Worm (Caenorhabditis elegans) whole organism, late embryonic: Measurements from ENCODE around the gene nhr-134.

Experiments
- C08G9.2 ChIP-seq: sonication (generic microtip); optimal IDR thresholded peaks from 2 replicates; lab custom pipeline; 2016; ENCODE audit warnings: mild to moderate bottlenecking, missing genetic modification characterization, moderate library complexity, missing compliant biosample characterization
- K02D7.2 ChIP-seq: sonication (generic microtip); optimal IDR thresholded peaks from 2 replicates; lab custom pipeline; 2017; ENCODE audit warnings: mild to moderate bottlenecking, missing genetic modification characterization, missing compliant biosample characterization
- Y22D7AL.16 ChIP-seq: sonication (generic microtip); optimal IDR thresholded peaks from 2 replicates; lab custom pipeline; 2016; ENCODE audit warnings: missing genetic modification characterization, missing compliant biosample characterization
- ahr-1 ChIP-seq: sonication (generic microtip); optimal IDR thresholded peaks from 2 replicates; lab custom pipeline; 2016; ENCODE audit warnings: missing genetic modification characterization, missing compliant biosample characterization
- ceh-18 ChIP-seq: sonication (generic microtip); optimal IDR thresholded peaks from 2 replicates; lab custom pipeline; 2016; ENCODE audit warnings: missing genetic modification characterization, missing compliant biosample characterization
- ceh-19 ChIP-seq: fragments of 200-800 bp; sonication (Bioruptor generic); optimal IDR thresholded peaks from 2 replicates; lab custom pipeline; 2018; ENCODE audit warnings: mild to moderate bottlenecking, missing genetic modification characterization, missing compliant biosample characterization
- ceh-2 ChIP-seq: sonication (generic microtip); optimal IDR thresholded peaks from 2 replicates; lab custom pipeline; 2016; ENCODE audit warnings: missing genotype, missing genetic modification characterization, missing compliant biosample characterization
- ceh-24 ChIP-seq: sonication (generic microtip); optimal IDR thresholded peaks from 2 replicates; lab custom pipeline; 2016; ENCODE audit warnings: mild to moderate bottlenecking, missing genetic modification characterization, missing compliant biosample characterization
- ceh-30 ChIP-seq: fragments of 150-350 bp; optimal IDR thresholded peaks from 2 replicates; lab custom pipeline; 2014; ENCODE audit warnings: missing biosample characterization, missing genetic modification characterization
- ceh-34 ChIP-seq: sonication (generic microtip); optimal IDR thresholded peaks from 2 replicates; lab custom pipeline; 2016; ENCODE audit warnings: mild to moderate bottlenecking, missing genetic modification characterization, missing compliant biosample characterization
- ceh-6 ChIP-seq: fragments of 200-800 bp; sonication (Bioruptor generic); optimal IDR thresholded peaks from 2 replicates; lab custom pipeline; 2018; ENCODE audit warnings: mild to moderate bottlenecking, missing genetic modification characterization, missing compliant biosample characterization
- elt-2 ChIP-seq: sonication (generic microtip); optimal IDR thresholded peaks from 2 replicates; lab custom pipeline; 2016; ENCODE audit warnings: missing genetic modification reagents, missing genetic modification characterization, missing compliant biosample characterization
- elt-4 ChIP-seq: sonication (generic microtip); optimal IDR thresholded peaks from 2 replicates; lab custom pipeline; 2016; ENCODE audit warnings: missing genetic modification characterization, missing compliant biosample characterization
- fkh-10 ChIP-seq: fragments of 150-350 bp; optimal IDR thresholded peaks from 2 replicates; lab custom pipeline; 2014; ENCODE audit warnings: missing biosample characterization, missing genetic modification reagents, missing genetic modification characterization
- fkh-6 ChIP-seq: sonication (generic microtip); optimal IDR thresholded peaks from 2 replicates; lab custom pipeline; 2016; ENCODE audit warnings: missing genetic modification characterization, missing compliant biosample characterization
- hlh-13 ChIP-seq: fragments of 200-800 bp; sonication (Bioruptor generic); optimal IDR thresholded peaks from 2 replicates; lab custom pipeline; 2018; ENCODE audit warnings: mild to moderate bottlenecking, missing genetic modification characterization, missing compliant biosample characterization
- hlh-15 ChIP-seq: sonication (generic microtip); optimal IDR thresholded peaks from 2 replicates; lab custom pipeline; 2016; ENCODE audit warnings: missing genetic modification characterization, missing compliant biosample characterization
- hlh-30 ChIP-seq: sonication (generic microtip); optimal IDR thresholded peaks from 2 replicates; lab custom pipeline; 2017; ENCODE audit warnings: antibody characterized with exemption, missing genetic modification characterization, missing compliant biosample characterization; ENCODE audit not compliant: insufficient read depth
- hlh-6 ChIP-seq: sonication (generic microtip); optimal IDR thresholded peaks from 2 replicates; lab custom pipeline; 2016; ENCODE audit warnings: missing genotype, missing genetic modification characterization, missing compliant biosample characterization
- hlh-8 ChIP-seq: sonication (generic microtip); optimal IDR thresholded peaks from 2 replicates; lab custom pipeline; 2016; ENCODE audit warnings: missing genotype, missing genetic modification characterization, missing compliant biosample characterization
- lin-11 ChIP-seq: fragments of 200-800 bp; sonication (Bioruptor generic); optimal IDR thresholded peaks from 2 replicates; lab custom pipeline; 2018; ENCODE audit warnings: mild to moderate bottlenecking, missing genetic modification characterization, missing compliant biosample characterization
- nfya-1 ChIP-seq: sonication (generic microtip); optimal IDR thresholded peaks from 2 replicates; lab custom pipeline; 2017; ENCODE audit warnings: missing genetic modification characterization, mild to moderate bottlenecking, missing compliant biosample characterization, antibody characterized with exemption, moderate library complexity
- nhr-11 ChIP-seq: fragments of 150-350 bp; optimal IDR thresholded peaks from 2 replicates; lab custom pipeline; 2014; ENCODE audit warnings: missing biosample characterization, missing genetic modification characterization
- nhr-232 ChIP-seq: sonication (generic microtip); optimal IDR thresholded peaks from 2 replicates; lab custom pipeline; 2016; ENCODE audit warnings: missing genetic modification characterization, missing compliant biosample characterization
- npax-4 ChIP-seq: sonication (generic microtip); optimal IDR thresholded peaks from 2 replicates; lab custom pipeline; 2016; ENCODE audit warnings: missing genetic modification characterization, missing compliant biosample characterization
- odd-2 ChIP-seq: sonication (generic microtip); optimal IDR thresholded peaks from 2 replicates; lab custom pipeline; 2017; ENCODE audit warnings: antibody characterized with exemption, mild to moderate bottlenecking, missing genetic modification characterization, missing compliant biosample characterization
- pat-9 ChIP-seq: fragments of 200-800 bp; sonication (Bioruptor generic); optimal IDR thresholded peaks from 2 replicates; lab custom pipeline; 2018; ENCODE audit warnings: mild to moderate bottlenecking, missing genetic modification characterization, moderate library complexity, missing compliant biosample characterization
- ref-2 ChIP-seq: sonication (generic microtip); optimal IDR thresholded peaks from 2 replicates; lab custom pipeline; 2016; ENCODE audit warnings: missing genetic modification characterization, missing compliant biosample characterization
- sox-2 ChIP-seq: fragments of 200-800 bp; sonication (Bioruptor generic); IDR thresholded peaks from 2 replicates; pipeline ENCODE4 v1.3.6; 2022; ENCODE audit warnings: missing genetic modification reagents, missing genetic modification characterization, missing compliant biosample characterization
- sox-4 ChIP-seq: sonication (generic microtip); optimal IDR thresholded peaks from 2 replicates; lab custom pipeline; 2017; ENCODE audit warnings: mild to moderate bottlenecking, missing genetic modification characterization, inconsistent platforms, missing compliant biosample characterization
- syd-9 ChIP-seq: sonication (generic microtip); optimal IDR thresholded peaks from 2 replicates; lab custom pipeline; 2016; ENCODE audit warnings: mild to moderate bottlenecking, missing genetic modification characterization, moderate library complexity, missing compliant biosample characterization
- unc-3 ChIP-seq, 2 experiments: fragments of 200-800 bp in 1 of 2; sonication (Bioruptor generic) in 1 of 2; sonication (generic microtip) in 1 of 2; conservative IDR thresholded peaks in 1 of 2; optimal IDR thresholded peaks in 1 of 2; 2 replicates each; pipeline versions ENCODE4 v1.3.6 to Lab custom; 2016 to 2022; ENCODE audit warnings: missing compliant biosample characterization in 2 of 2, missing genetic modification characterization in 2 of 2, missing genetic modification reagents in 1 of 2
- unc-42 ChIP-seq: sonication (generic microtip); optimal IDR thresholded peaks from 2 replicates; lab custom pipeline; 2016; ENCODE audit warnings: missing genotype, missing genetic modification characterization, missing compliant biosample characterization
- unc-55 ChIP-seq: sonication (generic microtip); optimal IDR thresholded peaks from 2 replicates; lab custom pipeline; 2017; ENCODE audit warnings: missing biosample characterization, missing genetic modification reagents, missing genetic modification characterization
- unc-86 ChIP-seq: sonication (generic microtip); optimal IDR thresholded peaks from 2 replicates; lab custom pipeline; 2016; ENCODE audit warnings: missing genetic modification characterization, missing compliant biosample characterization
- zip-5 ChIP-seq: sonication (generic microtip); optimal IDR thresholded peaks from 2 replicates; lab custom pipeline; 2016; ENCODE audit warnings: missing genetic modification characterization, missing compliant biosample characterization
- ztf-16 ChIP-seq: sonication (generic microtip); optimal IDR thresholded peaks from 2 replicates; lab custom pipeline; 2017; ENCODE audit warnings: missing genetic modification characterization, missing compliant biosample characterization

nhr-134 gene

DNA sequence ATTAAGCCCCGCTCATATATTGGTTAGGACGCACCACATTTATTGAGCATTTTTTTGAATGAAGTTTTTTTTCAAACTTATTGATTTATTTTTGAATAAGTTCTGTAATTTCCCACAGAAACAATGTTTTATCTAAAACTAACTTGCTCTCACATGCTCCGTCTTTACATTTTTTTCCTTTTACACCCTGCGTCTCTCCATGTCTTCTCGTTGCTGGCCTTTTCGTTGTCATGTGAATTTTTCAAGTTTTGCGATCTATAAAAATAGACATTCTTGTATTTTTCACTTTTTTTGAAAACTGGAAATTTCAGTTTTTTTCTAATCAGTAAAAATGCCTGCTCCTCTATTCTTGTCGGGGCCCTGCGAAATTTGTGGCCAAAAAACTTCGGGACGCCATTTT is at the start of gene nhr-134:
Gene nhr-134, plus strand, starts transcription at position 312 of the 400 bp plus-strand sequence.
- no peak for TF ChIP-seq ceh-19 (GFP tag; lab: Kevin White, UChicago)
- no peak for TF ChIP-seq C08G9.2
- TF ChIP-seq hlh-6 (tag; lab: Kevin White, UChicago): no peak
- no peak for TF ChIP-seq hlh-30 (tag; lab: Kevin White, UChicago)
- TF ChIP-seq unc-3 (GFP tag; conservative IDR thresholded peaks at IDR 0.05; lab: Robert Waterston, UW): no peak
- TF ChIP-seq unc-3 (tag; optimal IDR thresholded peaks at IDR 0.05; lab: Kevin White, UChicago): no peak
- TF ChIP-seq ceh-18: no peak
- TF ChIP-seq zip-5: no peak
- no peak for TF ChIP-seq ceh-2 (tag; lab: Kevin White, UChicago)
- TF ChIP-seq hlh-13 (GFP tag; lab: Kevin White, UChicago): no peak
- no peak for TF ChIP-seq nhr-232 (tag; lab: Kevin White, UChicago)
- TF ChIP-seq ceh-34: no peak
- no peak for TF ChIP-seq hlh-8 (tag; lab: Kevin White, UChicago)
- no peak for TF ChIP-seq nfya-1 (tag; lab: Kevin White, UChicago)
- no peak for TF ChIP-seq Y22D7AL.16 (tag; lab: Kevin White, UChicago)
- TF ChIP-seq ahr-1 (tag; lab: Kevin White, UChicago): no peak
- no peak for TF ChIP-seq npax-4 (tag; lab: Kevin White, UChicago)
- TF ChIP-seq lin-11 (tag; lab: Kevin White, UChicago): no peak
- TF ChIP-seq odd-2 (tag; lab: Kevin White, UChicago): no peak
- TF ChIP-seq syd-9 (tag; lab: Kevin White, UChicago): no peak
- no peak for TF ChIP-seq pat-9 (tag; lab: Kevin White, UChicago)

DNA sequence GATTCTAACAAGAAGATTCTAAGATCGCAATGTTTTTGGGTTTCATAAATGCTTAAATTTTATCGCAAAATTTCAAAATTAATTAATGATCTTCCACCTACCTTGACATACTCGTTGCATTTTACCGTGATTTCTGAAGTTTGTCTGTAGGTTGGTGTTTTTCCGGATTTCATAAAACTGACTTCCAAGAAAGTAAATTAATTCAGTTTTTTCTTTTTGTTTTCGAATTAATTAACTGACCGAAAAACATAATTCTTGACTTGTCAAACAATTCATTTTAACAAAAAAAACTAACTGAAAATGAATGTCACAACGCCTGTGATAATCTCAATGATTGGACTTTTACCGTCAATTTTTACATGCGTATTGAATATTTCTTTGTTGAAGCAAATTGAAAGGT is 49.3 kb upstream of the nhr-134 start, which contains the start of gene srbc-16:
Gene srbc-16, plus strand, starts transcription at position 301 of the 400 bp plus-strand sequence.
- TF ChIP-seq ceh-34 (no peak), hlh-15 (no peak), ref-2 (tag; lab: Kevin White, UChicago) (no peak), unc-42 (no peak), ceh-24 (tag; lab: Kevin White, UChicago) (no peak), unc-3 (GFP tag; conservative IDR thresholded peaks at IDR 0.05; lab: Robert Waterston, UW) (no peak), unc-3 (tag; optimal IDR thresholded peaks at IDR 0.05; lab: Kevin White, UChicago) (no peak), elt-2 (tag; lab: Kevin White, UChicago) (no peak), unc-55 (GFP tag; lab: Kevin White, UChicago) (no peak), ceh-30 (tag; lab: Kevin White, UChicago) (no peak), fkh-6 (tag; lab: Kevin White, UChicago) (no peak), odd-2 (tag; lab: Kevin White, UChicago) (no peak)

DNA sequence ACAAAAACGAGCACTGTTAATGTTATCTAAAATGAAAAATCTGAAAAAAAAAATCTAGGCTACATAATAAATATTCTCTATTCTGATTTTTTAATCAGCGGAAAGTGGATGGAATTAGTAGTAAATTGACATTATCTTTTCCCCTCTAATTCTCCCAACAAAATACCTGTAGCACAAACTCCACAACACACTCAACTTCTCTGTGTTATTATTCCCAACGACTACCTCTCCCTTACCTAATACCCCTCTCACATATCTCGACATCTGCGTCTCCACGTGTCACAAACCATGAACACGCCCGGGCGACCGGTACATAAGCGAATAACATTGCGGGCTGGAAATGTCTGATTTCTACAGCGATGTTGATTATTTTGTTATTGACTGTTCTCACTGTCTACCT is 47.9 kb upstream of the nhr-134 start, which contains the start of gene cyp-33C2:
Gene cyp-33C2, plus strand, starts transcription at position 327 of the 400 bp plus-strand sequence.
- TF ChIP-seq odd-2 (tag; lab: Kevin White, UChicago) (no peak), ceh-24 (tag; lab: Kevin White, UChicago) (no peak), K02D7.2 (tag; lab: Kevin White, UChicago) (no peak), sox-2 (GFP tag; lab: Robert Waterston, UW) (no peak), sox-4 (no peak), ceh-6 (GFP tag; lab: Kevin White, UChicago) (no peak), nhr-11 (no peak), fkh-10 (GFP tag; lab: Kevin White, UChicago) (no peak), ztf-16 (tag; lab: Kevin White, UChicago) (no peak), unc-42 (no peak), zip-5 (no peak), unc-55 (GFP tag; lab: Kevin White, UChicago) (no peak)

DNA sequence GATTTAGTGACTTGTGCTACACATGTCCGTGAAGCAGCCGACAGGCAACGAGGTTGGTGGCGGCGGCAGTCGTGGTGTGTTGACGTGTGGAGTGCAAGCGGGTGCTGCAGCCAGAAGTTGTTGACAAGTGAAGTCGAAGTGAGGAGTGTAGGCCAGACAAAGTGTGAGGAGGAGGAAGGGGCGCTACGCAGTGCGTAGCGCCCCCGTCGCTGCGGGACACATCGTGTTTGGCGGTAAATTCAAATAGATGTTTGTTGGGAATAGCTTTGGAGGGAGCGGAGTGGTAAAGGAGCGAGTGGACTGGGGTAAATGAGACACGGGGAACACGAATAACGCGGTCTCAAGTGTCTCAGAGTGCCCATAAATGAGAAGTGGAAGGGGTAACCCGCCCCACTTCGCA is 45.5 kb upstream of the nhr-134 start:
- TF ChIP-seq unc-86 (no peak), elt-4 (tag; lab: Kevin White, UChicago) (peak; percentile 5)
